Worm (Caenorhabditis elegans) whole organism, L4 larva: ENCODE data around the gene Y57G11C.41.

ENCODE experiments used
- F26F4.8 ChIP-seq: fragments of 200-800 bp; sonication (Bioruptor generic); conservative IDR thresholded peaks from 2 replicates; pipeline ENCODE4 v1.3.6; 2022; ENCODE audit warnings: missing genetic modification characterization, missing compliant biosample characterization
- F49E8.2 ChIP-seq: sonication (generic microtip); optimal IDR thresholded peaks from 2 replicates; lab custom pipeline; 2016; ENCODE audit warnings: missing compliant biosample characterization, mild to moderate bottlenecking, missing genetic modification characterization, borderline replicate concordance
- ZK546.5 ChIP-seq, 2 experiments: sonication (generic microtip); optimal IDR thresholded peaks; 2 replicates each; lab custom pipeline; 2017; ENCODE audit warnings: missing biosample characterization in 2 of 2, missing genetic modification characterization in 2 of 2
- aha-1 ChIP-seq: fragments of 150-350 bp; peaks from one replicate; lab custom pipeline; 2014; ENCODE audit warnings: missing biosample characterization, missing genetic modification characterization
- ama-1 ChIP-seq: fragments of 150-350 bp; optimal IDR thresholded peaks from 2 replicates; lab custom pipeline; 2014; ENCODE audit warnings: inconsistent platforms, mixed read lengths
- attf-4 ChIP-seq: sonication (generic microtip); optimal IDR thresholded peaks from 3 replicates; lab custom pipeline; 2017; ENCODE audit warnings: missing biosample characterization, missing genetic modification characterization
- ceh-28 ChIP-seq: fragments of 150-350 bp; optimal IDR thresholded peaks from 2 replicates; lab custom pipeline; 2014; ENCODE audit warnings: missing biosample characterization, missing genetic modification reagents, missing genetic modification characterization
- ceh-62 ChIP-seq: sonication (generic microtip); optimal IDR thresholded peaks from 2 replicates; lab custom pipeline; 2017; ENCODE audit warnings: missing biosample characterization, missing genetic modification characterization
- ceh-82 ChIP-seq: sonication (generic microtip); optimal IDR thresholded peaks from 2 replicates; lab custom pipeline; 2017; ENCODE audit warnings: missing biosample characterization, missing genetic modification characterization
- cey-2 ChIP-seq: sonication (generic microtip); optimal IDR thresholded peaks from 3 replicates; lab custom pipeline; 2017; ENCODE audit warnings: missing genetic modification characterization, mild to moderate bottlenecking, missing compliant biosample characterization, antibody characterized with exemption, borderline replicate concordance; ENCODE audit not compliant: insufficient read depth
- daf-16 ChIP-seq, 3 experiments: sonication (generic microtip); optimal IDR thresholded peaks; 2 replicates each; lab custom pipeline; 2016 to 2017; ENCODE audit warnings: missing genetic modification characterization in 3 of 3, missing genetic modification reagents in 3 of 3, mild to moderate bottlenecking in 2 of 3, missing compliant biosample characterization in 2 of 3, missing biosample characterization in 1 of 3, moderate library complexity in 1 of 3
- dmd-6 ChIP-seq: fragments of 200-800 bp; sonication (Bioruptor generic); IDR thresholded peaks from 2 replicates; pipeline ENCODE4 v1.3.6; 2022; ENCODE audit warnings: missing genetic modification reagents, missing genetic modification characterization, missing compliant biosample characterization
- dmd-9 ChIP-seq: fragments of 200-800 bp; sonication (Bioruptor generic); IDR thresholded peaks from 2 replicates; pipeline ENCODE4 v1.3.6; 2022; ENCODE audit warnings: missing genetic modification reagents, missing genetic modification characterization, missing compliant biosample characterization
- dve-1 ChIP-seq: sonication (generic microtip); optimal IDR thresholded peaks from 2 replicates; lab custom pipeline; 2017; ENCODE audit warnings: antibody characterized with exemption, mild to moderate bottlenecking, missing genetic modification characterization, missing compliant biosample characterization; ENCODE audit not compliant: insufficient read depth
- fkh-10 ChIP-seq: fragments of 150-350 bp; optimal IDR thresholded peaks from 2 replicates; lab custom pipeline; 2014; ENCODE audit warnings: missing biosample characterization, missing genetic modification reagents, missing genetic modification characterization
- hmg-1.1 ChIP-seq: fragments of 200-800 bp; sonication (Bioruptor generic); IDR thresholded peaks from 2 replicates; pipeline ENCODE4 v1.3.6; 2022; ENCODE audit warnings: missing genetic modification reagents, missing genetic modification characterization, missing compliant biosample characterization
- lim-7 ChIP-seq: fragments of 200-800 bp; sonication (Bioruptor generic); IDR thresholded peaks from 2 replicates; pipeline ENCODE4 v1.3.6; 2022; ENCODE audit warnings: missing genetic modification characterization, missing compliant biosample characterization
- lin-1 ChIP-seq: fragments of 200-800 bp; sonication (Bioruptor generic); IDR thresholded peaks from 2 replicates; pipeline ENCODE4 v1.3.6; 2022; ENCODE audit warnings: missing genetic modification reagents, missing genetic modification characterization, missing compliant biosample characterization
- lin-15B ChIP-seq: fragments of 150-350 bp; sonication (generic microtip); optimal IDR thresholded peaks from 3 replicates; lab custom pipeline; 2014; ENCODE audit warnings: missing biosample characterization, missing genetic modification characterization
- lin-38 ChIP-seq: fragments of 200-800 bp; sonication (Bioruptor generic); IDR thresholded peaks from 2 replicates; pipeline ENCODE4 v1.3.6; 2022; ENCODE audit warnings: missing genetic modification reagents, missing genetic modification characterization, missing compliant biosample characterization
- lin-39 ChIP-seq: fragments of 150-350 bp; optimal IDR thresholded peaks from 2 replicates; lab custom pipeline; 2014; ENCODE audit warnings: missing biosample characterization, missing genetic modification reagents, missing genetic modification characterization
- lsy-2 ChIP-seq, 2 experiments: fragments of 150-350 bp in 1 of 2; sonication (generic microtip) in 1 of 2; optimal IDR thresholded peaks; 2 replicates each; lab custom pipeline; 2014 to 2017; ENCODE audit warnings: missing biosample characterization in 2 of 2, missing genetic modification characterization in 2 of 2
- mdt-29 ChIP-seq: fragments of 200-800 bp; sonication (Bioruptor generic); IDR thresholded peaks from 2 replicates; pipeline ENCODE4 v1.3.6; 2022; ENCODE audit warnings: missing genetic modification reagents, missing genetic modification characterization, missing compliant biosample characterization
- mep-1 ChIP-seq: fragments of 150-350 bp; sonication (generic microtip); optimal IDR thresholded peaks from 3 replicates; lab custom pipeline; 2014; ENCODE audit warnings: missing biosample characterization, missing genetic modification characterization
- mxl-3 ChIP-seq: fragments of 200-800 bp; sonication (Bioruptor generic); optimal IDR thresholded peaks from 2 replicates; lab custom pipeline; 2018; ENCODE audit warnings: mild to moderate bottlenecking, missing genetic modification characterization, missing compliant biosample characterization
- nhr-102 ChIP-seq: sonication (generic microtip); optimal IDR thresholded peaks from 2 replicates; lab custom pipeline; 2016; ENCODE audit warnings: mild to moderate bottlenecking, missing genetic modification characterization, moderate library complexity, missing compliant biosample characterization
- nhr-111 ChIP-seq: fragments of 200-800 bp; sonication (Bioruptor generic); optimal IDR thresholded peaks from 2 replicates; lab custom pipeline; 2018; ENCODE audit warnings: mild to moderate bottlenecking, missing genetic modification characterization, missing compliant biosample characterization
- nhr-25 ChIP-seq: sonication (generic microtip); optimal IDR thresholded peaks from 2 replicates; lab custom pipeline; 2017; ENCODE audit warnings: missing genetic modification characterization, mild to moderate bottlenecking, missing compliant biosample characterization, antibody characterized with exemption, moderate library complexity, borderline replicate concordance; ENCODE audit not compliant: insufficient read depth
- pha-4 ChIP-seq, 2 experiments: fragments of 150-350 bp in 1 of 2; fragments of 200-800 bp in 1 of 2; sonication (Bioruptor generic) in 1 of 2; IDR thresholded peaks in 1 of 2; optimal IDR thresholded peaks in 1 of 2; 2 replicates each; pipeline versions ENCODE4 v1.3.6 to Lab custom; 2014 to 2022; ENCODE audit warnings: missing genetic modification characterization in 2 of 2, missing genetic modification reagents in 2 of 2, missing biosample characterization in 1 of 2, missing compliant biosample characterization in 1 of 2
- pqm-1 ChIP-seq: sonication (generic microtip); optimal IDR thresholded peaks from 2 replicates; lab custom pipeline; 2017; ENCODE audit warnings: missing biosample characterization, missing genetic modification characterization
- rbr-2 ChIP-seq: sonication (generic microtip); optimal IDR thresholded peaks from 2 replicates; lab custom pipeline; 2016; ENCODE audit warnings: missing genotype, missing genetic modification characterization, missing compliant biosample characterization
- set-16 ChIP-seq: fragments of 200-800 bp; sonication (Bioruptor generic); IDR thresholded peaks from 2 replicates; pipeline ENCODE4 v1.3.6; 2022; ENCODE audit warnings: missing genetic modification reagents, missing genetic modification characterization, missing compliant biosample characterization
- snpc-1.2 ChIP-seq: fragments of 200-800 bp; sonication (Bioruptor generic); IDR thresholded peaks from 2 replicates; pipeline ENCODE4 v1.3.6; 2022; ENCODE audit warnings: missing genetic modification reagents, missing genetic modification characterization, missing compliant biosample characterization
- spr-1 ChIP-seq: sonication (generic microtip); optimal IDR thresholded peaks from 2 replicates; lab custom pipeline; 2016; ENCODE audit warnings: mild to moderate bottlenecking, missing genetic modification characterization, missing compliant biosample characterization
- spr-3 ChIP-seq: fragments of 200-800 bp; sonication (Bioruptor generic); optimal IDR thresholded peaks from 2 replicates; lab custom pipeline; 2018; ENCODE audit warnings: mild to moderate bottlenecking, missing genetic modification characterization, missing compliant biosample characterization
- tag-97 ChIP-seq: fragments of 200-800 bp; sonication (Bioruptor generic); IDR thresholded peaks from 2 replicates; pipeline ENCODE4 v1.3.6; 2022; ENCODE audit warnings: missing genetic modification characterization, missing compliant biosample characterization
- tra-1 ChIP-seq: fragments of 200-800 bp; sonication (Bioruptor generic); IDR thresholded peaks from 2 replicates; pipeline ENCODE4 v1.3.6; 2022; ENCODE audit warnings: missing genetic modification reagents, missing genetic modification characterization, missing compliant biosample characterization
- vab-7 ChIP-seq: fragments of 200-800 bp; sonication (Bioruptor generic); IDR thresholded peaks from 2 replicates; pipeline ENCODE4 v1.3.6; 2022; ENCODE audit warnings: missing genetic modification reagents, missing genetic modification characterization, missing compliant biosample characterization
- ztf-7 ChIP-seq: fragments of 150-350 bp; optimal IDR thresholded peaks from 2 replicates; lab custom pipeline; 2014; ENCODE audit warnings: missing biosample characterization, missing genetic modification characterization

Gene Y57G11C.41

DNA sequence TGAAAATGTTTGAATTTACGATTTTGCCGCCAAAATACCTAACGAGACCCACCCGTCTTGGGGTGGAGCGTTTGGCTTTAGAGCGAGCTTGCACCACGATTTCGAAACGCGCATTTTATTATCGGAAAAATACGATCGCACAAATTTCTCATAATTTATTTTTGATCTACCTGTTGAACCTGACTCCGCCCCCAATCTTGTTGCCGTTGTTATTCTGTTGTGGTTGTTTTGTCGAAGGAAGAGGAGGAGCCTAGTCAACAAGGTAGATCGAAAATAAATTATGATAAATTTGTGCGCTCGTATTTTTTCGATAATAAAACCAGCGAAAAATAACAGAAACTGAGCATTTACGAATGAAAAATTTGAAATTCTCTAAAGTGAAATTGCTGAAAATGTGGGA lies 47.3 kb downstream of the Y57G11C.41 start:
- TF ChIP-seq aha-1 (tag; lab: Kevin White, UChicago) (peak; percentile 59), lsy-2 (tag; optimal IDR thresholded peaks at IDR 0.05; lab: Kevin White, UChicago) (no peak)

DNA sequence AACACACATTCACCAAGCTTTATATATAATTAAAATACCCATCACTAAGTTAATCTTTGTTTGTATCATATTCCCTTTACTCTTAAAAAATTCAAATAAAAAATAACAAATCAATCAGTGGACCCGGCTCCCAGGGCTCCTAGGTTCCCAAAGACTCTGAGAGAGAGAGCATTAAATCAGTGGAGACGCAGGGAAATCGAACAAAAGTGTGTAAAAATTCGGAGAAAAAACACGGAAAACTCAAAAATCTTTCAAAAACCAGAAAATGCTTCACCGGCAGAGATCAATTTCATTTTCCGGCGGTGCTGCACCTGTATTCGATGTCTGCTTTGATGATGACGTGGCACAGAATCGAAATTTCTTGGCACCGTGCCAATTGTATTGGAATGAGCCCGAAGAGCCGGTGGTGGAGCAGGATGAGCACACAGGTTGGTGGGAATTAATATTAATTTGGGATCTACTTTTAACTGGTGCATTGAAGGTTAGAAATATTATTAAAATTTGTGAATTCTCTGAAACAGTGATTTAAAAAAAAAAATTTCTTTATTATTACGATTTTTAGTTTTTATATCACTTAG lies 48.1 kb downstream of the Y57G11C.41 start, which contains the start of gene anoh-2:
anoh-2 (plus strand) TSS at position 255 of the 578 bp plus-strand sequence.
- TF ChIP-seq ceh-62 (tag; lab: Kevin White, UChicago) (no peak), dmd-9 (GFP tag; lab: Robert Waterston, UW) (no peak), aha-1 (tag; lab: Kevin White, UChicago) (peak; percentile 96), cey-2 (tag; lab: Kevin White, UChicago) (no peak), mxl-3 (GFP tag; lab: Kevin White, UChicago) (no peak), tag-97 (GFP tag; lab: Robert Waterston, UW) (no peak), hmg-1.1 (no peak), tra-1 (no peak), pqm-1 (no peak), ZK546.5 (tag; optimal IDR thresholded peaks at IDR 0.05; lab: Kevin White, UChicago) (no peak), fkh-10 (GFP tag; lab: Kevin White, UChicago) (no peak), spr-3 (GFP tag; lab: Kevin White, UChicago) (no peak), mdt-29 (GFP tag; lab: Robert Waterston, UW) (no peak), F49E8.2 (tag; lab: Kevin White, UChicago) (peak; percentile 7), vab-7 (GFP tag; lab: Robert Waterston, UW) (no peak), snpc-1.2 (GFP tag; lab: Robert Waterston, UW) (peak; percentile 86), lsy-2 (tag; optimal IDR thresholded peaks at IDR 0.05; lab: Kevin White, UChicago) (no peak), ztf-7 (no peak), lin-1 (GFP tag; lab: Robert Waterston, UW) (no peak), nhr-25 (tag; lab: Kevin White, UChicago) (no peak), pha-4 (GFP tag; IDR thresholded peaks at IDR 0.05; lab: Robert Waterston, UW) (no peak), pha-4 (tag; optimal IDR thresholded peaks at IDR 0.05; lab: Kevin White, UChicago) (no peak), spr-1 (tag; lab: Kevin White, UChicago) (no peak), ceh-28 (tag; lab: Kevin White, UChicago) (no peak), nhr-102 (tag; lab: Kevin White, UChicago) (peak; percentile 27), set-16 (no peak), attf-4 (tag; lab: Kevin White, UChicago) (no peak), lim-7 (GFP tag; lab: Robert Waterston, UW) (no peak), lin-15B (tag; lab: Kevin White, UChicago) (no peak), rbr-2 (tag; lab: Kevin White, UChicago) (no peak), lin-39 (tag; lab: Kevin White, UChicago) (no peak), mep-1 (tag; lab: Kevin White, UChicago) (no peak), daf-16 (GFP tag; optimal IDR thresholded peaks at IDR 0.05; lab: Kevin White, UChicago) (peak in 1 of 2 experiments; percentile 11), daf-16 (tag; optimal IDR thresholded peaks at IDR 0.05; lab: Kevin White, UChicago) (no peak), dmd-6 (GFP tag; lab: Robert Waterston, UW) (no peak), dve-1 (tag; lab: Kevin White, UChicago) (no peak), nhr-111 (GFP tag; lab: Kevin White, UChicago) (no peak), ceh-82 (tag; lab: Kevin White, UChicago) (no peak), lin-38 (GFP tag; lab: Robert Waterston, UW) (peak; percentile 36), F26F4.8 (GFP tag; lab: Robert Waterston, UW) (no peak), ama-1 (lab: Kevin White, UChicago) (no peak)
